Worm (Caenorhabditis elegans) whole organism, L3 larva: Measurements from ENCODE around the gene srw-54.
"Not testable (repeated sequence)": the region's sequence is repeated elsewhere in the genome, so short reads cannot be mapped to it uniquely, and the experiment has no call there.

ENCODE experiments used
- elt-2 ChIP-seq: sonication (generic microtip); optimal IDR thresholded peaks from 2 replicates; lab custom pipeline; 2016; ENCODE audit warnings: missing genetic modification reagents, mild to moderate bottlenecking, missing genetic modification characterization, missing compliant biosample characterization
- fkh-10 ChIP-seq: sonication (generic microtip); optimal IDR thresholded peaks from 2 replicates; lab custom pipeline; 2017; ENCODE audit warnings: missing biosample characterization, missing genetic modification reagents, missing genetic modification characterization
- fos-1 ChIP-seq: fragments of 150-350 bp; optimal IDR thresholded peaks from 2 replicates; lab custom pipeline; 2014; ENCODE audit warnings: missing biosample characterization, missing genetic modification characterization
- lin-15B ChIP-seq: fragments of 150-350 bp; optimal IDR thresholded peaks from 2 replicates; lab custom pipeline; 2014; ENCODE audit warnings: missing biosample characterization, missing genetic modification characterization
- nhr-12 ChIP-seq: fragments of 150-350 bp; optimal IDR thresholded peaks from 2 replicates; lab custom pipeline; 2014; ENCODE audit warnings: missing biosample characterization, missing genetic modification characterization
- nhr-25 ChIP-seq: sonication (generic microtip); optimal IDR thresholded peaks from 2 replicates; lab custom pipeline; 2017; ENCODE audit warnings: missing biosample characterization, missing genetic modification characterization
- sea-2 ChIP-seq: fragments of 150-350 bp; sonication (generic microtip); optimal IDR thresholded peaks from 4 replicates; lab custom pipeline; 2014; ENCODE audit warnings: missing biosample characterization, missing genetic modification reagents, missing genetic modification characterization
- unc-39 ChIP-seq: sonication (generic microtip); optimal IDR thresholded peaks from 4 replicates; lab custom pipeline; 2017; ENCODE audit warnings: missing biosample characterization, missing genetic modification characterization
- unc-62 ChIP-seq: fragments of 150-350 bp; sonication (generic microtip); optimal IDR thresholded peaks from 4 replicates; lab custom pipeline; 2014; ENCODE audit warnings: missing biosample characterization, missing genetic modification reagents, missing genetic modification characterization

The srw-54 gene

ce11 chrV:16649200-16649599, 38.1 kb downstream of the srw-54 start, which contains the start of gene W06G6.11:
TSS of gene W06G6.11 (minus strand) at chrV:16649300.
- TF ChIP-seq unc-62; fkh-10; elt-2 (tag; lab: Kevin White, UChicago): not testable (repeated sequence)

- not testable (repeated sequence) for TF ChIP-seq unc-39 (tag; lab: Kevin White, UChicago); nhr-12 (tag; lab: Kevin White, UChicago); sea-2 (GFP tag; lab: Kevin White, UChicago)
- TF ChIP-seq, all 47 proteins: peak for 0; not testable (repeated sequence) for 47
Measured at ce11 chrV:16654242-16654641, 43.1 kb downstream of the srw-54 start, which contains the start of gene W06G6.15. TSS of gene W06G6.15 (plus strand) at chrV:16654542.

- not testable (repeated sequence) for TF ChIP-seq fos-1 (tag; lab: Kevin White, UChicago); lin-15B (tag; lab: Kevin White, UChicago); nhr-25
- TF ChIP-seq, all 47 proteins: peak for 0; not testable (repeated sequence) for 47
Measured at ce11 chrV:16660816-16661215, 49.7 kb downstream of the srw-54 start, which contains the start of gene Y70C5B.2. TSS of gene Y70C5B.2 (minus strand) at chrV:16660916.
